Worm (Caenorhabditis elegans): Measurements from ENCODE around the gene B0454.5.
A peak's percentile ranks its signal among the peaks of the same experiment; 100 is the strongest.
"Not testable (repeated sequence)": the region's sequence is repeated elsewhere in the genome, so short reads cannot be mapped to it uniquely, and the experiment has no call there.

B0454.5 gene

DNA sequence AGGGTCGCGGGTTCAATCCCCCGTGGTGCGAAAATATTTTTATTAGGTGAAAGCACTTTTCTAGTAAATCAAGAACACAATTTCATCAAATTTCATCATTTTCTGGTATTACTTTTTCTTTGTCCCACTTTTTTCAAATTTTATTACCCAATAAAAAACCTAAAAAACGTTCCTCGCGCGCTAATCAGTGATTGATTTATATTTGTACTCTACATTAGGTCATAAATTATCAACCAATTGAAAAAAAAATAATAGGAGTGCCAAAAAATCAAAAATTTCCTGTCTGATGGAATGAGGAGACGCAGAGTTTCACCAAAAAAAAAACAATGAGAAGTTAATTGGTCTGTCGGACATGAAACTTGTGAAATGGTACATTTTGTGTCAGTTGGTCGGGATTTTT is 14.0 kb upstream of the B0454.5 start:
- TF ChIP-seq ZK546.5 (tag; optimal IDR thresholded peaks at IDR 0.05), result no peak
- no peak for TF ChIP-seq unc-55 (GFP tag; optimal IDR thresholded peaks at IDR 0.05)
- no peak for TF ChIP-seq sma-3 (GFP tag; optimal IDR thresholded peaks at IDR 0.05)
- TF ChIP-seq mab-5 (tag; optimal IDR thresholded peaks at IDR 0.05), result no peak
- TF ChIP-seq ceh-82 (tag; optimal IDR thresholded peaks at IDR 0.05), result no peak
- no peak for TF ChIP-seq lin-11 (tag; optimal IDR thresholded peaks at IDR 0.05)
- TF ChIP-seq nhr-25 (tag; optimal IDR thresholded peaks at IDR 0.05), result no peak
- no peak for TF ChIP-seq dmd-4 (tag; optimal IDR thresholded peaks at IDR 0.05)
- no peak for TF ChIP-seq F13H6.1 (tag; optimal IDR thresholded peaks at IDR 0.05)
- TF ChIP-seq aly-2 (tag; optimal IDR thresholded peaks at IDR 0.05), result no peak
- TF ChIP-seq fos-1 (tag; optimal IDR thresholded peaks at IDR 0.05), result no peak
- TF ChIP-seq nhr-12 (tag; optimal IDR thresholded peaks at IDR 0.05), result no peak
- TF ChIP-seq unc-39 (tag; optimal IDR thresholded peaks at IDR 0.05), result no peak

DNA sequence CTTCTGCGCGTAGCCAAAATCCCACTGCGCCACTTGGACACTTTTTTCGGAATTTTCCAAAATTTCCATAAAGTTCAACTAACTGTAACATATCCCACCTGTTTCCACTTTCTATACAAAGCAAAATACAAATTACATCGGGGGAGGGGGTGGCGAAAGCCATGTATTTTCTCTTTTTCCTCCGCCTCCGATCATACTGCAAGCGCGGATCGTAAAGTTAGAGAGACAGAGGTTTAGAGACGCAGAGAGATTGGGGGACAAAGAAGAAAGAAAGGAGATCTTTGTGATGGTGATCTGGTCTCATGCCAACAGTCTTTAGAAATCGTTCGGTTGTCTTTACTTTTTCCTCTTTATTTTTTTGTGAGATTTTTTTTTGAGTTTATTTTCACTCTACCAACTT is 10.4 kb upstream of the B0454.5 start:
- no peak for TF ChIP-seq nhr-23 (tag; optimal IDR thresholded peaks at IDR 0.05)
- no peak for TF ChIP-seq sem-4 (tag; optimal IDR thresholded peaks at IDR 0.05)
- no peak for TF ChIP-seq ZK546.5 (tag; optimal IDR thresholded peaks at IDR 0.05)
- peak; percentile 17 for TF ChIP-seq nhr-25 (tag; optimal IDR thresholded peaks at IDR 0.05)
- no peak for TF ChIP-seq snpc-4 (tag; optimal IDR thresholded peaks at IDR 0.05)
- no peak for TF ChIP-seq lsy-2 (tag; optimal IDR thresholded peaks at IDR 0.05)
- TF ChIP-seq egl-27 (tag; optimal IDR thresholded peaks at IDR 0.05), result no peak
- peak; percentile 6 for TF ChIP-seq blmp-1 (tag; optimal IDR thresholded peaks at IDR 0.05; ENCODE audit: insufficient read depth)

DNA sequence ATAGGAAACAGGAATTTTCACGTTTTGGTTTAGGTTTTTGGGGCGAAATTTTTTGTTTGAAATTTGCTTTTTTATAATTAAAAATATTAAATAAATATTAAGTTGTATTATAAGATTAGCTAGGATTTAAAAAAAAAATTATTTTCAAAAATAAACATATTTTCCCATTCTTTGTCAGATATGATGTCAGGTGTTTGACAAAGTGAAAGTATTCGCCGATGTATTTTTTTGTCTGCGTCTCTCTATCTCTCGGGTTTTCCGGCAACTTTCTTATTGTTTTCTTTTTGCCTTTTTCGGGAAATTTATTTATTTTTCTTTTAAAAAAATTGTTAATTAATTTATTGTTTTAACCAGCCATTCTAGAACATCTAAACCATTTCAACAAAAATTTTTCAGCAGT is 8.2 kb upstream of the B0454.5 start:
- TF ChIP-seq skn-1 (tag; optimal IDR thresholded peaks at IDR 0.05) (no peak), blmp-1 (tag; optimal IDR thresholded peaks at IDR 0.05; ENCODE audit: insufficient read depth) (peak; percentile 65)

DNA sequence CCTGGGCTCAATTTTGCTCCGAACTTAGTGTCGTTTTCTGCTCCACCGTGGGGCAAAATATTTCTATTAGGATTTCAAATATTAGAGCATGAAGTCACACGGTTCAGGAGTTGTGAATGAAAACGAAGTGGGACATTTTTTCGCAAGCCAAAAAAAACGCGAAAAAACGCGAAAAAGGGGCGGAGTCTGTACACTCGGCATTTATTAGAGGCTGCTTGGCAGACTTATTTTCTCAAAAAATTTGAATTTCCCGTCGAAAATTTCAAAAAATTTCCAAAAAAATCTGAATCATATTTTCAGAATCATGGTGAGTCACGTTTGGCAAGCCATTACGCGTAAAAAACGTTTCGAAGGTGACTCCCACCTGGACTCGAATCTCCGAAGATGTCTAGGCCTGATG is 6.2 kb upstream of the B0454.5 start, which contains the start of gene B0454.6:
Gene B0454.6 (plus strand): TSS at position 301 of the 400 bp plus-strand sequence.
- not testable (repeated sequence) for TF ChIP-seq zag-1, elt-3, skn-1 (tag; optimal IDR thresholded peaks at IDR 0.05)

ce11 chrII:3034914-3035313 is 3.7 kb upstream of the B0454.5 start:
- TF ChIP-seq nhr-237 (tag; optimal IDR thresholded peaks at IDR 0.05) (no peak), nhr-10 (tag; optimal IDR thresholded peaks at IDR 0.05) (no peak), lin-11 (tag; optimal IDR thresholded peaks at IDR 0.05) (no peak), nhr-25 (tag; optimal IDR thresholded peaks at IDR 0.05) (no peak), mdl-1 (tag; optimal IDR thresholded peaks at IDR 0.05) (no peak), ztf-4 (tag; optimal IDR thresholded peaks at IDR 0.05) (no peak), sem-4 (tag; optimal IDR thresholded peaks at IDR 0.05) (no peak), unc-62 (GFP tag; optimal IDR thresholded peaks at IDR 0.05) (no peak), egl-27 (tag; optimal IDR thresholded peaks at IDR 0.05) (no peak), nhr-6 (tag; optimal IDR thresholded peaks at IDR 0.05) (no peak), sma-9 (GFP tag; optimal IDR thresholded peaks at IDR 0.05) (no peak), sma-9 (tag; optimal IDR thresholded peaks at IDR 0.05) (no peak), snpc-4 (tag; optimal IDR thresholded peaks at IDR 0.05) (no peak), zag-1 (tag; optimal IDR thresholded peaks at IDR 0.05) (no peak), alr-1 (tag; optimal IDR thresholded peaks at IDR 0.05) (no peak), dmd-4 (tag; optimal IDR thresholded peaks at IDR 0.05) (no peak), lsy-2 (tag; optimal IDR thresholded peaks at IDR 0.05) (no peak), ztf-11 (tag; optimal IDR thresholded peaks at IDR 0.05) (no peak), ama-1 (optimal IDR thresholded peaks at IDR 0.05) (no peak), aly-2 (tag; optimal IDR thresholded peaks at IDR 0.05) (no peak), nhr-23 (tag; optimal IDR thresholded peaks at IDR 0.05) (no peak)

- no peak for TF ChIP-seq lin-39 (tag; optimal IDR thresholded peaks at IDR 0.05)
- TF ChIP-seq nhr-12 (tag; optimal IDR thresholded peaks at IDR 0.05), result no peak
Observed at ce11 chrII:3036344-3036743, 2.3 kb upstream of the B0454.5 start.
